Worm (Caenorhabditis elegans) whole organism, L3 larva: ENCODE measurements around the gene C10C5.3.
A peak's percentile ranks its signal among the peaks of the same experiment; 100 is the strongest.

Source experiments
- ZK546.5 ChIP-seq: sonication (generic microtip); optimal IDR thresholded peaks from 2 replicates; lab custom pipeline; 2017; ENCODE audit warnings: missing biosample characterization, missing genetic modification characterization
- aly-2 ChIP-seq: fragments of 150-350 bp; optimal IDR thresholded peaks from 2 replicates; lab custom pipeline; 2014; ENCODE audit warnings: missing biosample characterization, missing genetic modification characterization
- ama-1 ChIP-seq: fragments of 150-350 bp; optimal IDR thresholded peaks from 2 replicates; lab custom pipeline; 2018
- ceh-28 ChIP-seq: fragments of 150-350 bp; optimal IDR thresholded peaks from 2 replicates; lab custom pipeline; 2014; ENCODE audit warnings: missing biosample characterization, missing genetic modification reagents, missing genetic modification characterization
- ceh-82 ChIP-seq: fragments of 150-350 bp; optimal IDR thresholded peaks from 2 replicates; lab custom pipeline; 2014; ENCODE audit warnings: missing biosample characterization, missing genetic modification characterization
- ceh-9 ChIP-seq: sonication (generic microtip); optimal IDR thresholded peaks from 2 replicates; lab custom pipeline; 2018; ENCODE audit warnings: missing biosample characterization, missing genetic modification characterization
- daf-12 ChIP-seq: fragments of 150-350 bp; optimal IDR thresholded peaks from 2 replicates; lab custom pipeline; 2014; ENCODE audit warnings: missing biosample characterization, missing genetic modification reagents, missing genetic modification characterization
- egl-27 ChIP-seq: sonication (generic microtip); optimal IDR thresholded peaks from 4 replicates; lab custom pipeline; 2017; ENCODE audit warnings: missing biosample characterization, missing genetic modification reagents, missing genetic modification characterization
- egl-5 ChIP-seq: fragments of 150-350 bp; optimal IDR thresholded peaks from 2 replicates; lab custom pipeline; 2017; ENCODE audit warnings: missing biosample characterization, missing genetic modification reagents, missing genetic modification characterization, inconsistent platforms
- elt-2 ChIP-seq: sonication (generic microtip); optimal IDR thresholded peaks from 2 replicates; lab custom pipeline; 2016; ENCODE audit warnings: missing genetic modification reagents, mild to moderate bottlenecking, missing genetic modification characterization, missing compliant biosample characterization
- eor-1 ChIP-seq, 2 experiments: fragments of 150-350 bp; optimal IDR thresholded peaks; 2 replicates each; lab custom pipeline; 2014 to 2018; ENCODE audit warnings: missing biosample characterization in 2 of 2, missing genetic modification characterization in 2 of 2
- fkh-10 ChIP-seq: sonication (generic microtip); optimal IDR thresholded peaks from 2 replicates; lab custom pipeline; 2017; ENCODE audit warnings: missing biosample characterization, missing genetic modification reagents, missing genetic modification characterization
- hmg-11 ChIP-seq: sonication (generic microtip); optimal IDR thresholded peaks from 2 replicates; lab custom pipeline; 2016; ENCODE audit warnings: missing genetic modification characterization, missing compliant biosample characterization
- jun-1 ChIP-seq: fragments of 150-350 bp; optimal IDR thresholded peaks from 2 replicates; lab custom pipeline; 2014; ENCODE audit warnings: missing biosample characterization, missing genetic modification reagents, missing genetic modification characterization
- lin-15B ChIP-seq: fragments of 150-350 bp; optimal IDR thresholded peaks from 2 replicates; lab custom pipeline; 2014; ENCODE audit warnings: missing biosample characterization, missing genetic modification characterization
- lsy-12 ChIP-seq: sonication (generic microtip); optimal IDR thresholded peaks from 2 replicates; lab custom pipeline; 2016; ENCODE audit warnings: mild to moderate bottlenecking, missing genetic modification characterization, missing compliant biosample characterization
- mdl-1 ChIP-seq: fragments of 150-350 bp; optimal IDR thresholded peaks from 2 replicates; lab custom pipeline; 2014; ENCODE audit warnings: missing biosample characterization, missing genetic modification characterization
- nfya-1 ChIP-seq: sonication (generic microtip); optimal IDR thresholded peaks from 2 replicates; lab custom pipeline; 2017; ENCODE audit warnings: missing genetic modification characterization, mild to moderate bottlenecking, missing compliant biosample characterization, antibody characterized with exemption, moderate library complexity; ENCODE audit not compliant: insufficient read depth
- nhr-11 ChIP-seq: fragments of 150-350 bp; optimal IDR thresholded peaks from 2 replicates; lab custom pipeline; 2014; ENCODE audit warnings: missing biosample characterization, missing genetic modification characterization
- nhr-12 ChIP-seq: fragments of 150-350 bp; optimal IDR thresholded peaks from 2 replicates; lab custom pipeline; 2014; ENCODE audit warnings: missing biosample characterization, missing genetic modification characterization
- nhr-23 ChIP-seq: fragments of 150-350 bp; optimal IDR thresholded peaks from 2 replicates; lab custom pipeline; 2014; ENCODE audit warnings: missing biosample characterization, missing genetic modification reagents, missing genetic modification characterization
- nhr-25 ChIP-seq: sonication (generic microtip); optimal IDR thresholded peaks from 2 replicates; lab custom pipeline; 2017; ENCODE audit warnings: missing biosample characterization, missing genetic modification characterization
- nhr-28 ChIP-seq: fragments of 150-350 bp; optimal IDR thresholded peaks from 2 replicates; lab custom pipeline; 2014; ENCODE audit warnings: missing biosample characterization, missing genetic modification characterization
- nhr-67 ChIP-seq: fragments of 150-350 bp; optimal IDR thresholded peaks from 2 replicates; lab custom pipeline; 2014; ENCODE audit warnings: missing biosample characterization, missing genetic modification characterization
- nhr-76 ChIP-seq: fragments of 150-350 bp; sonication (generic microtip); optimal IDR thresholded peaks from 5 replicates; lab custom pipeline; 2014; ENCODE audit warnings: missing biosample characterization, missing genetic modification characterization
- nhr-77 ChIP-seq: fragments of 150-350 bp; optimal IDR thresholded peaks from 2 replicates; lab custom pipeline; 2014; ENCODE audit warnings: missing biosample characterization, missing genetic modification characterization
- pha-4 ChIP-seq: fragments of 150-350 bp; optimal IDR thresholded peaks from 2 replicates; lab custom pipeline; 2014; ENCODE audit warnings: missing biosample characterization, missing genetic modification reagents, missing genetic modification characterization
- pqm-1 ChIP-seq: fragments of 150-350 bp; optimal IDR thresholded peaks from 2 replicates; lab custom pipeline; 2017; ENCODE audit warnings: missing biosample characterization, missing genetic modification characterization, inconsistent platforms
- skn-1 ChIP-seq: fragments of 150-350 bp; optimal IDR thresholded peaks from 2 replicates; lab custom pipeline; 2014; ENCODE audit warnings: missing biosample characterization, missing genetic modification characterization
- snpc-4 ChIP-seq: fragments of 150-350 bp; optimal IDR thresholded peaks from 2 replicates; lab custom pipeline; 2014; ENCODE audit warnings: missing biosample characterization, missing genetic modification characterization
- tbx-2 ChIP-seq: sonication (generic microtip); optimal IDR thresholded peaks from 2 replicates; lab custom pipeline; 2016; ENCODE audit warnings: mild to moderate bottlenecking, missing genetic modification characterization, missing compliant biosample characterization
- unc-62 ChIP-seq: fragments of 150-350 bp; sonication (generic microtip); optimal IDR thresholded peaks from 4 replicates; lab custom pipeline; 2014; ENCODE audit warnings: missing biosample characterization, missing genetic modification reagents, missing genetic modification characterization
- zag-1 ChIP-seq: fragments of 150-350 bp; optimal IDR thresholded peaks from 2 replicates; lab custom pipeline; 2014; ENCODE audit warnings: missing biosample characterization, missing genetic modification characterization
- ztf-4 ChIP-seq: fragments of 150-350 bp; optimal IDR thresholded peaks from 2 replicates; lab custom pipeline; 2014; ENCODE audit warnings: missing biosample characterization, missing genetic modification characterization

The C10C5.3 gene

DNA sequence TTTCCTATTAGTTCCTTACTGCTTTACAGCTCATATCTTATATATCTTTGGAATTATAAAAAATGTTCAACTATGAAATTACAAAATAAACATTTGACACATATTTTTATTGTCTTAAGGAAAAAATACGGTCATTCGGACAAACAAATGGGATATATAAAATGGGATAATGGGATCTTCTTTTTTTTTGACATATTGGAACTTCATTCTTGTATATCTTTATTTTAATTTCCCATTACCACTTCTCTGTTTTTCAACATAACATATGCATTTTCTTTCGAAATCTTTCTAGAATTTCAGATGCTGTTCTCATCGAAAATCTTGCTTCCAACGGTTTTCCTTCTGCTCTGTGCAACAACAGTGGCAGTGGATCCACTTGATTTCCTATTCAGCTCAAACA is 10.2 kb downstream of the C10C5.3 start, which contains the start of gene C10C5.7:
TSS of gene C10C5.7 (plus strand) at position 301 of the 400 bp plus-strand sequence.
- TF ChIP-seq skn-1 (tag; lab: Kevin White, UChicago) (no peak), ceh-9 (tag; lab: Kevin White, UChicago) (no peak), fkh-10 (GFP tag; lab: Kevin White, UChicago) (no peak), ztf-4 (tag; lab: Kevin White, UChicago) (no peak), nhr-76 (tag; lab: Kevin White, UChicago) (no peak), ceh-82 (tag; lab: Kevin White, UChicago) (no peak)
- TF ChIP-seq, all 47 proteins: peak for 0

- TF ChIP-seq nhr-23 (peak; percentile 26), ceh-28 (tag; lab: Kevin White, UChicago) (peak; percentile 28), jun-1 (tag; lab: Kevin White, UChicago) (peak; percentile 15), skn-1 (tag; lab: Kevin White, UChicago) (peak; percentile 50), nhr-76 (tag; lab: Kevin White, UChicago) (no peak), lin-15B (tag; lab: Kevin White, UChicago) (peak; percentile 70), egl-5 (peak; percentile 47), nhr-25 (tag; lab: Kevin White, UChicago) (peak; percentile 26), hmg-11 (tag; lab: Kevin White, UChicago) (peak; percentile 55), pqm-1 (tag; lab: Kevin White, UChicago) (peak; percentile 3), egl-27 (tag; lab: Kevin White, UChicago) (no peak), pha-4 (tag; lab: Kevin White, UChicago) (peak; percentile 68), fkh-10 (GFP tag; lab: Kevin White, UChicago) (no peak), elt-2 (tag; lab: Kevin White, UChicago) (peak; percentile 9), ztf-4 (tag; lab: Kevin White, UChicago) (no peak)
Observed at ce11 chrIV:9386038-9386437, 11.4 kb downstream of the C10C5.3 start, which contains the start of gene daf-15. Gene daf-15 (plus strand): TSS chrIV:9386208.

ce11 chrIV:9396118-9396517 is 21.5 kb downstream of the C10C5.3 start, which contains the start of gene col-121:
Gene col-121 (minus strand): TSS chrIV:9396218.
- no peak for TF ChIP-seq nhr-67 (tag; lab: Kevin White, UChicago)
- no peak for TF ChIP-seq zag-1 (tag; lab: Kevin White, UChicago)
- no peak for TF ChIP-seq ztf-4 (tag; lab: Kevin White, UChicago)
- TF ChIP-seq ama-1 (lab: Kevin White, UChicago) = no peak
- TF ChIP-seq lsy-12 = no peak
- TF ChIP-seq aly-2 (tag; lab: Kevin White, UChicago) = no peak
- no peak for TF ChIP-seq daf-12
- TF ChIP-seq nhr-12 (tag; lab: Kevin White, UChicago) = no peak
- TF ChIP-seq nhr-77 (tag; lab: Kevin White, UChicago) = no peak
- TF ChIP-seq jun-1 (tag; lab: Kevin White, UChicago) = no peak
- no peak for TF ChIP-seq lin-15B (tag; lab: Kevin White, UChicago)
- TF ChIP-seq snpc-4 (tag; lab: Kevin White, UChicago) = no peak
- TF ChIP-seq, all 47 proteins: peak for 0

DNA sequence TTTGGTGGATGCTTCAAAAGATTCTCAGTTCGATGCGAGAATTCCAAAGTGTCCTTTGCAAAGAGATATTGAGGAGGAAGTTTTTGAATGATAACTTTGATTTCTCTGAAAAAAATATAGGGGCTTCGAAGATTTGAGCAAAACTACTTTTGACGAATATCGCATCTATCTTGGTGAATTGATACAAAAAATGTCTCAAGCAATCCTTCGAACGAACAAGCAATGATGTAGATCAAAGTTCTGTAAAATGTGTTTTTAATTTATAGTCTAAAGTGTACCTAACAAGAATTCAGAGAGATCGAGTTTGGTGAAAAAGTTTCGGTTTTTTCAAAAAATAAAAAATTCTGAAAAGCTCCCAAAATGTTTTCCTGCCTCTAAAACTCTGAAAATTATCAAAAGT is 22.6 kb downstream of the C10C5.3 start, which contains the start of gene F56D5.3:
TSS of gene F56D5.3 (plus strand) at position 301 of the 400 bp plus-strand sequence.
- no peak for TF ChIP-seq eor-1 (tag; optimal IDR thresholded peaks at IDR 0.05; lab: Kevin White, UChicago)

DNA sequence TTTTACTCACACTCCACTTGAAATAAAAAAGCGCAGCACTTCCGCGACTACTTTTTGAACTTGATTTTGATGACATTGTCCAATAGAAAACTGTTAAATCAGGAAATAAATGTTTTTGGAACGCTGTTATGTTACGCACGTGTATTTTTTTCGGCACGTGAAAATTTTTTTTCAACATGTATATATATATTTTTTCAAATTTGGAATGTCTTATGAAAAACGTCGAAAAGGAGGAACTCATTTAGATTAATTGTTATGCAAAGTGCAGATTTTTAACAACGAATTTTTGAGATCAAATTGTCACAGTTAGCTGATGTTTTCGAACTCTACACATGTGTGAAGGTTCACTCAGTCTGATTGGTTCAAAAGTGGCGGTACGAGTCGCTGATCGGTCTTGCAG is 23.9 kb downstream of the C10C5.3 start, which contains the start of gene F56D5.2:
TSS of gene F56D5.2 (minus strand) at position 101 of the 400 bp plus-strand sequence.
- TF ChIP-seq zag-1 (tag; lab: Kevin White, UChicago) (no peak), nfya-1 (tag; lab: Kevin White, UChicago) (no peak), nhr-76 (tag; lab: Kevin White, UChicago) (no peak), tbx-2 (no peak), ceh-82 (tag; lab: Kevin White, UChicago) (no peak), egl-5 (no peak), ZK546.5 (tag; lab: Kevin White, UChicago) (no peak), nhr-28 (tag; lab: Kevin White, UChicago) (no peak), fkh-10 (GFP tag; lab: Kevin White, UChicago) (no peak), unc-62 (GFP tag; lab: Kevin White, UChicago) (no peak), skn-1 (tag; lab: Kevin White, UChicago) (no peak), nhr-11 (tag; lab: Kevin White, UChicago) (no peak), nhr-12 (tag; lab: Kevin White, UChicago) (no peak), mdl-1 (tag; lab: Kevin White, UChicago) (no peak)
